Worm (Caenorhabditis elegans) whole organism, L2 larva: ENCODE results near the gene Y76B12C.6.

Experiments
- elt-3 ChIP-seq: sonication (generic microtip); optimal IDR thresholded peaks from 2 replicates; lab custom pipeline; 2017; ENCODE audit warnings: missing biosample characterization, missing genetic modification characterization
- gmeb-1 ChIP-seq: fragments of 150-350 bp; optimal IDR thresholded peaks from 2 replicates; lab custom pipeline; 2014; ENCODE audit warnings: missing biosample characterization, missing genetic modification characterization
- nhr-12 ChIP-seq: fragments of 150-350 bp; optimal IDR thresholded peaks from 2 replicates; lab custom pipeline; 2014; ENCODE audit warnings: missing biosample characterization, missing genetic modification characterization
- sem-4 ChIP-seq: fragments of 150-350 bp; optimal IDR thresholded peaks from 2 replicates; lab custom pipeline; 2014; ENCODE audit warnings: missing biosample characterization, missing genetic modification reagents, missing genetic modification characterization
- skn-1 ChIP-seq: sonication (generic microtip); optimal IDR thresholded peaks from 2 replicates; lab custom pipeline; 2017; ENCODE audit warnings: missing biosample characterization, missing genetic modification characterization
- unc-39 ChIP-seq: fragments of 150-350 bp; optimal IDR thresholded peaks from 2 replicates; lab custom pipeline; 2014; ENCODE audit warnings: missing biosample characterization, missing genetic modification characterization
- unc-62 ChIP-seq: fragments of 150-350 bp; optimal IDR thresholded peaks from 2 replicates; lab custom pipeline; 2014; ENCODE audit warnings: missing biosample characterization, missing genetic modification reagents, missing genetic modification characterization
- ztf-4 ChIP-seq: fragments of 150-350 bp; optimal IDR thresholded peaks from 2 replicates; lab custom pipeline; 2014; ENCODE audit warnings: missing biosample characterization, missing genetic modification characterization

ce11 chrIV:1963247-1963646 lies 17.9 kb upstream of the Y76B12C.6 start, which contains the start of gene ulp-3:
- TF ChIP-seq unc-62 (GFP tag; lab: Kevin White, UChicago) (no peak), ztf-4 (tag; lab: Kevin White, UChicago) (no peak), gmeb-1 (no peak), sem-4 (tag; lab: Kevin White, UChicago) (no peak), elt-3 (tag; lab: Kevin White, UChicago) (no peak), skn-1 (tag; lab: Kevin White, UChicago) (no peak), unc-39 (tag; lab: Kevin White, UChicago) (no peak), nhr-12 (tag; lab: Kevin White, UChicago) (no peak)
